Fruit fly (Drosophila melanogaster): ENCODE measurements around the gene CG42752.

Gene CG42752

dm6 chr2L:18705617-18706046, 34.3 kb downstream of the CG42752 start, which contains the start of gene Jwa (continued):
- TF ChIP-seq shn (GFP tag; optimal IDR thresholded peaks at IDR 0.05): peak; percentile 91
- TF ChIP-seq CG10366 (GFP tag; IDR thresholded peaks at IDR 0.05): peak; percentile 89
- TF ChIP-seq NfI (GFP tag; optimal IDR thresholded peaks at IDR 0.05): peak; percentile 96
- TF ChIP-seq CG4328 (GFP tag; optimal IDR thresholded peaks at IDR 0.05): peak; percentile 66
- peak; percentile 99 for TF ChIP-seq row (GFP tag; IDR thresholded peaks at IDR 0.05)
- peak; percentile 63 for TF ChIP-seq aop (GFP tag; IDR thresholded peaks at IDR 0.05)
- TF ChIP-seq crol (GFP tag; IDR thresholded peaks at IDR 0.05): peak; percentile 43
- TF ChIP-seq CG8944 (GFP tag; optimal IDR thresholded peaks at IDR 0.05): peak; percentile 94
- peak; percentile 22 for TF ChIP-seq corto (GFP tag; optimal IDR thresholded peaks at IDR 0.05)
- TF ChIP-seq Xrp1 (GFP tag; IDR thresholded peaks at IDR 0.05): peak; percentile 93
- TF ChIP-seq ewg (GFP tag; optimal IDR thresholded peaks at IDR 0.05): peak; percentile 84
- peak; percentile 56 for TF ChIP-seq sima (GFP tag; optimal IDR thresholded peaks at IDR 0.05)
- TF ChIP-seq CG3726 (GFP tag; IDR thresholded peaks at IDR 0.05): peak; percentile 90
- TF ChIP-seq CG1832 (GFP tag; optimal IDR thresholded peaks at IDR 0.05): no peak
- peak; percentile 84 for TF ChIP-seq CG3838 (GFP tag; optimal IDR thresholded peaks at IDR 0.05)
- no peak for TF ChIP-seq CG11696 (GFP tag; IDR thresholded peaks at IDR 0.05)
- TF ChIP-seq CG11560 (tag; IDR thresholded peaks at IDR 0.05): peak; percentile 71; the same call in 2 of the 3 replicates
- TF ChIP-seq CG3995 (GFP tag; optimal IDR thresholded peaks at IDR 0.05): peak; percentile 67
- TF ChIP-seq CG7928 (GFP tag; optimal IDR thresholded peaks at IDR 0.05): peak; percentile 44
- TF ChIP-seq yki (optimal IDR thresholded peaks at IDR 0.05): no peak
- TF ChIP-seq ci (GFP tag; IDR thresholded peaks at IDR 0.05): peak; percentile 94
- peak; percentile 68 for TF ChIP-seq CG8388 (GFP tag; optimal IDR thresholded peaks at IDR 0.05)
- TF ChIP-seq CG30020 (tag; optimal IDR thresholded peaks at IDR 0.05): peak; percentile 85
- TF ChIP-seq dysf (GFP tag; IDR thresholded peaks at IDR 0.05): peak; percentile 88
- peak; percentile 20 for TF ChIP-seq CG10274 (GFP tag; optimal IDR thresholded peaks at IDR 0.05)
- TF ChIP-seq otp (GFP tag; IDR thresholded peaks at IDR 0.05): peak; percentile 96
- peak; percentile 100 for TF ChIP-seq sna (GFP tag; IDR thresholded peaks at IDR 0.05; ENCODE audit: partially characterized antibody)
- peak; percentile 97 for TF ChIP-seq HmgZ (tag; optimal IDR thresholded peaks at IDR 0.05)
- TF ChIP-seq seq (GFP tag; IDR thresholded peaks at IDR 0.05): peak; percentile 83
- TF ChIP-seq zen (tag; optimal IDR thresholded peaks at IDR 0.05): peak; percentile 77
- peak; percentile 100 for TF ChIP-seq CG14860 (GFP tag; IDR thresholded peaks at IDR 0.05; ENCODE audit: partially characterized antibody)
- TF ChIP-seq pho (GFP tag; optimal IDR thresholded peaks at IDR 0.05): peak; percentile 93
- TF ChIP-seq Hr78 (GFP tag; optimal IDR thresholded peaks at IDR 0.05): no peak
- TF ChIP-seq CG9817 (tag; optimal IDR thresholded peaks at IDR 0.05): peak; percentile 94
- peak; percentile 73 for TF ChIP-seq disco-r (GFP tag; optimal IDR thresholded peaks at IDR 0.05)
- peak; percentile 21 for TF ChIP-seq CG8281 (tag; optimal IDR thresholded peaks at IDR 0.05)
- TF ChIP-seq inv (GFP tag; IDR thresholded peaks at IDR 0.05; ENCODE audit: partially characterized antibody): peak; percentile 100
- TF ChIP-seq CG13424 (tag; optimal IDR thresholded peaks at IDR 0.05): peak; percentile 97
- peak; percentile 94 for TF ChIP-seq Abd-B (GFP tag; optimal IDR thresholded peaks at IDR 0.05)
- peak; percentile 82 for TF ChIP-seq CG11504 (tag; optimal IDR thresholded peaks at IDR 0.05)
- TF ChIP-seq slp2 (GFP tag; optimal IDR thresholded peaks at IDR 0.05): peak; percentile 92
- TF ChIP-seq psq (GFP tag; optimal IDR thresholded peaks at IDR 0.05): peak; percentile 84
- TF ChIP-seq D (optimal IDR thresholded peaks at IDR 0.05): no peak
- TF ChIP-seq D (GFP tag; optimal IDR thresholded peaks at IDR 0.05): peak; percentile 80
- TF ChIP-seq CG6791 (GFP tag; IDR thresholded peaks at IDR 0.05; ENCODE audit: partially characterized antibody): peak; percentile 97
- TF ChIP-seq pan (optimal IDR thresholded peaks at IDR 0.05): no peak
- peak in 1 of 2 experiments; percentile 87 for TF ChIP-seq pan (GFP tag; optimal IDR thresholded peaks at IDR 0.05 in 1 of 2, IDR thresholded peaks at IDR 0.05 in 1 of 2)
- TF ChIP-seq Sox102F (GFP tag; optimal IDR thresholded peaks at IDR 0.05): peak; percentile 97
- peak; percentile 85 for TF ChIP-seq sd (tag; optimal IDR thresholded peaks at IDR 0.05)
- TF ChIP-seq Neu2 (GFP tag; optimal IDR thresholded peaks at IDR 0.05; ENCODE audit: borderline replicate concordance): peak; percentile 61
- TF ChIP-seq trem (tag; optimal IDR thresholded peaks at IDR 0.05): peak; percentile 79

Data from whole organism, embryonic.